Worm (Caenorhabditis elegans) whole organism, L3 larva: Measurements from ENCODE around the gene nhr-35.

ENCODE experiments used
- ZK546.5 ChIP-seq: sonication (generic microtip); optimal IDR thresholded peaks from 2 replicates; lab custom pipeline; 2017; ENCODE audit warnings: missing biosample characterization, missing genetic modification characterization
- ceh-28 ChIP-seq: fragments of 150-350 bp; optimal IDR thresholded peaks from 2 replicates; lab custom pipeline; 2014; ENCODE audit warnings: missing biosample characterization, missing genetic modification reagents, missing genetic modification characterization
- ceh-82 ChIP-seq: fragments of 150-350 bp; optimal IDR thresholded peaks from 2 replicates; lab custom pipeline; 2014; ENCODE audit warnings: missing biosample characterization, missing genetic modification characterization
- ceh-9 ChIP-seq: sonication (generic microtip); optimal IDR thresholded peaks from 2 replicates; lab custom pipeline; 2018; ENCODE audit warnings: missing biosample characterization, missing genetic modification characterization
- daf-12 ChIP-seq: fragments of 150-350 bp; optimal IDR thresholded peaks from 2 replicates; lab custom pipeline; 2014; ENCODE audit warnings: missing biosample characterization, missing genetic modification reagents, missing genetic modification characterization
- elt-1 ChIP-seq: fragments of 150-350 bp; optimal IDR thresholded peaks from 2 replicates; lab custom pipeline; 2014; ENCODE audit warnings: missing biosample characterization, missing genetic modification characterization
- elt-2 ChIP-seq: sonication (generic microtip); optimal IDR thresholded peaks from 2 replicates; lab custom pipeline; 2016; ENCODE audit warnings: missing genetic modification reagents, mild to moderate bottlenecking, missing genetic modification characterization, missing compliant biosample characterization
- elt-3 ChIP-seq, 3 experiments: fragments of 150-350 bp in 1 of 3; sonication (generic microtip) in 2 of 3; optimal IDR thresholded peaks; 2 replicates in 2 of 3; 4 replicates in 1 of 3; lab custom pipeline; 2014 to 2017; ENCODE audit warnings: missing biosample characterization in 3 of 3, missing genetic modification characterization in 3 of 3
- eor-1 ChIP-seq, 2 experiments: fragments of 150-350 bp; optimal IDR thresholded peaks; 2 replicates each; lab custom pipeline; 2014 to 2018; ENCODE audit warnings: missing biosample characterization in 2 of 2, missing genetic modification characterization in 2 of 2
- fkh-10 ChIP-seq: sonication (generic microtip); optimal IDR thresholded peaks from 2 replicates; lab custom pipeline; 2017; ENCODE audit warnings: missing biosample characterization, missing genetic modification reagents, missing genetic modification characterization
- fkh-2 ChIP-seq: fragments of 150-350 bp; optimal IDR thresholded peaks from 2 replicates; lab custom pipeline; 2014; ENCODE audit warnings: missing biosample characterization, missing genetic modification reagents, missing genetic modification characterization
- fos-1 ChIP-seq: fragments of 150-350 bp; optimal IDR thresholded peaks from 2 replicates; lab custom pipeline; 2014; ENCODE audit warnings: missing biosample characterization, missing genetic modification characterization
- hmg-11 ChIP-seq: sonication (generic microtip); optimal IDR thresholded peaks from 2 replicates; lab custom pipeline; 2016; ENCODE audit warnings: missing genetic modification characterization, missing compliant biosample characterization
- jun-1 ChIP-seq: fragments of 150-350 bp; optimal IDR thresholded peaks from 2 replicates; lab custom pipeline; 2014; ENCODE audit warnings: missing biosample characterization, missing genetic modification reagents, missing genetic modification characterization
- lin-15B ChIP-seq: fragments of 150-350 bp; optimal IDR thresholded peaks from 2 replicates; lab custom pipeline; 2014; ENCODE audit warnings: missing biosample characterization, missing genetic modification characterization
- lsy-12 ChIP-seq: sonication (generic microtip); optimal IDR thresholded peaks from 2 replicates; lab custom pipeline; 2016; ENCODE audit warnings: mild to moderate bottlenecking, missing genetic modification characterization, missing compliant biosample characterization
- mdl-1 ChIP-seq: fragments of 150-350 bp; optimal IDR thresholded peaks from 2 replicates; lab custom pipeline; 2014; ENCODE audit warnings: missing biosample characterization, missing genetic modification characterization
- nhr-11 ChIP-seq: fragments of 150-350 bp; optimal IDR thresholded peaks from 2 replicates; lab custom pipeline; 2014; ENCODE audit warnings: missing biosample characterization, missing genetic modification characterization
- nhr-12 ChIP-seq: fragments of 150-350 bp; optimal IDR thresholded peaks from 2 replicates; lab custom pipeline; 2014; ENCODE audit warnings: missing biosample characterization, missing genetic modification characterization
- nhr-237 ChIP-seq: fragments of 150-350 bp; optimal IDR thresholded peaks from 2 replicates; lab custom pipeline; 2014; ENCODE audit warnings: missing biosample characterization, missing genetic modification characterization
- nhr-25 ChIP-seq: sonication (generic microtip); optimal IDR thresholded peaks from 2 replicates; lab custom pipeline; 2017; ENCODE audit warnings: missing biosample characterization, missing genetic modification characterization
- nhr-28 ChIP-seq: fragments of 150-350 bp; optimal IDR thresholded peaks from 2 replicates; lab custom pipeline; 2014; ENCODE audit warnings: missing biosample characterization, missing genetic modification characterization
- nhr-76 ChIP-seq: fragments of 150-350 bp; sonication (generic microtip); optimal IDR thresholded peaks from 5 replicates; lab custom pipeline; 2014; ENCODE audit warnings: missing biosample characterization, missing genetic modification characterization
- pha-4 ChIP-seq: fragments of 150-350 bp; optimal IDR thresholded peaks from 2 replicates; lab custom pipeline; 2014; ENCODE audit warnings: missing biosample characterization, missing genetic modification reagents, missing genetic modification characterization
- pqm-1 ChIP-seq: fragments of 150-350 bp; optimal IDR thresholded peaks from 2 replicates; lab custom pipeline; 2017; ENCODE audit warnings: missing biosample characterization, missing genetic modification characterization, inconsistent platforms
- skn-1 ChIP-seq: fragments of 150-350 bp; optimal IDR thresholded peaks from 2 replicates; lab custom pipeline; 2014; ENCODE audit warnings: missing biosample characterization, missing genetic modification characterization
- tbx-2 ChIP-seq: sonication (generic microtip); optimal IDR thresholded peaks from 2 replicates; lab custom pipeline; 2016; ENCODE audit warnings: mild to moderate bottlenecking, missing genetic modification characterization, missing compliant biosample characterization
- unc-39 ChIP-seq: sonication (generic microtip); optimal IDR thresholded peaks from 4 replicates; lab custom pipeline; 2017; ENCODE audit warnings: missing biosample characterization, missing genetic modification characterization
- zag-1 ChIP-seq: fragments of 150-350 bp; optimal IDR thresholded peaks from 2 replicates; lab custom pipeline; 2014; ENCODE audit warnings: missing biosample characterization, missing genetic modification characterization
- ztf-11 ChIP-seq: fragments of 150-350 bp; optimal IDR thresholded peaks from 2 replicates; lab custom pipeline; 2014; ENCODE audit warnings: missing biosample characterization, missing genetic modification characterization
- ztf-4 ChIP-seq: fragments of 150-350 bp; optimal IDR thresholded peaks from 2 replicates; lab custom pipeline; 2014; ENCODE audit warnings: missing biosample characterization, missing genetic modification characterization

Gene nhr-35

DNA sequence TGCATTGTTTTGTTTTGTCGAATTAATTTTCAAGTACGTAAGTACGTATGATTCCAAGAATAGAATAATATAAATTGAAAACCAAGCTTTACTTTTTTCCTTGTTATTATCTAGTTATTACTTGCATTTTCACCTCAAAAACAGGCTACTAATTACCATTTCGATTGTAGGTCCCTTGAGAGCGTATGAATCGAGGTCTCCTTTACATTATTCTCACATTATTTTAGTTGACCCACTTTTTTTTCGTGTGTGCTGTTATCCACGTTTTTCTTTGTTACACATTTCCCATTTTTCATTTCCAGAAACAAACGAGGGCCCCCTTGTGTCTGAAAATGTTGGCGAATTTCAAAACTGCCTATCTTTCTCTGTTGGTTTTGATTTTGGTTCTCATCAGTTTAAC is 29.4 kb downstream of the nhr-35 start, which contains the start of gene C05E11.6:
TSS of gene C05E11.6 (plus strand) at position 301 of the 400 bp plus-strand sequence.
- no peak for TF ChIP-seq lin-15B (tag; lab: Kevin White, UChicago)
- no peak for TF ChIP-seq nhr-237 (tag; lab: Kevin White, UChicago)

DNA sequence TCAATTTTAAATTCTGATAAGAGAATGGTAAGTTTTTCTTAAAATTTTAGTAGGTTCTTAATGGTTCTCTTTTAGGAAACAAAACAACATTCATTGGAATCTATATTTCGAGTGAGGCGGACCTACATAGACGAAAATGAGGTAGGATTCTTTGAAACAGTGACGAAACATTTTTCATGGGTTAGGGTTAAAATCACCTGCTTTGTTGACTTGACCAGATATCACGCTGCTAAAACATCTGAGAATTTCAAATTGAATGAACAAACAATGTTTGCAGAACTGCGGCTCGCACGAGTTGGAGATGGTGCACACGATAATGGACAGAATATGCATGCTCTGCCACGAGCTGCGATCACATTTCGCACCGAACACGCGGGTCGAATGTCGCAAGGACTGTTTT is 29.8 kb downstream of the nhr-35 start:
- TF ChIP-seq elt-3 (tag; optimal IDR thresholded peaks at IDR 0.05; lab: Kevin White, UChicago) (no peak), nhr-76 (tag; lab: Kevin White, UChicago) (no peak), tbx-2 (tag; lab: Kevin White, UChicago) (no peak), elt-2 (tag; lab: Kevin White, UChicago) (no peak), pqm-1 (tag; lab: Kevin White, UChicago) (no peak), nhr-28 (tag; lab: Kevin White, UChicago) (no peak), fkh-10 (GFP tag; lab: Kevin White, UChicago) (no peak), jun-1 (no peak), nhr-11 (no peak)

DNA sequence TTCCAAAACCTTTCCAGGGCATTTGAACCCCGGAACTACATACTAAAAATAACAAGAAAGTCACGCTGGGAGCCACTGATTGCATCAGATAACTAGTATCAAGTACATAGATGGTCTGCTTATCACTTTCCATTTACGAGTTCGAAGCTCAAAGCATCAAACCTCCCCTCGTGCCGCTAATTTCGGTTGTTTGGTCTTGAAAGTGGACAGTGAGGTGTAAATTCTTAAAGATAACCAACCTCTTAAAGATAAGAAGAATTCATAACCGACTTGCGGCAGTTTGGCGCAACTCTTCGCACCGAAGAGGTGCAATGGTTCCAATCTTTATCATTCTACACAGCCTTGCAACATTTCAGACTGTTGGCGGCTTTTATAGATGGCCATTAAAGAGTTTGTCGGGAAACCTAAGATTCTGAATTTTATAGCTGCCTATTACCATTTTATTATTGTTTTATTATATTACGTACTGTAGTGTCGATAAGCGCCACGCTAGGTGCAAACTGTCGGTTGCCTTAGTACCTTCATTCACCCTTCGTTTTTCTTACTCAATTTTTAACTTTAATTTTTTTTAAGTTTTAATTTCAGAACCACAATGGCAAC is 32.3 kb downstream of the nhr-35 start, which contains the start of gene amt-4:
TSS of gene amt-4 (plus strand) at position 586 of the 600 bp plus-strand sequence.
- TF ChIP-seq nhr-25 (tag; lab: Kevin White, UChicago) = no peak
- TF ChIP-seq nhr-11 = no peak
- peak; percentile 78 for TF ChIP-seq jun-1
- TF ChIP-seq mdl-1 = peak; percentile 15
- TF ChIP-seq unc-39 (tag; lab: Kevin White, UChicago) = no peak
- no peak for TF ChIP-seq ceh-28 (tag; lab: Kevin White, UChicago)
- TF ChIP-seq eor-1 (tag; optimal IDR thresholded peaks at IDR 0.05; lab: Kevin White, UChicago) = no peak
- no peak for TF ChIP-seq daf-12
- TF ChIP-seq ZK546.5 (tag; lab: Kevin White, UChicago) = no peak
- TF ChIP-seq ceh-82 = no peak
- no peak for TF ChIP-seq ztf-11 (tag; lab: Kevin White, UChicago)
- no peak for TF ChIP-seq ceh-9 (tag; lab: Kevin White, UChicago)
- no peak for TF ChIP-seq nhr-12
- no peak for TF ChIP-seq ztf-4 (tag; lab: Kevin White, UChicago)
- peak; percentile 62 for TF ChIP-seq pha-4 (tag; lab: Kevin White, UChicago)
- TF ChIP-seq zag-1 (tag; lab: Kevin White, UChicago) = no peak
- TF ChIP-seq pqm-1 (tag; lab: Kevin White, UChicago) = peak; percentile 94
- no peak for TF ChIP-seq lsy-12 (tag; lab: Kevin White, UChicago)
- no peak for TF ChIP-seq hmg-11 (tag; lab: Kevin White, UChicago)
- peak; percentile 98 for TF ChIP-seq elt-2 (tag; lab: Kevin White, UChicago)

- TF ChIP-seq pqm-1 (tag; lab: Kevin White, UChicago) (peak; percentile 64), jun-1 (peak; percentile 29), fkh-2 (tag; lab: Kevin White, UChicago) (no peak), skn-1 (tag; lab: Kevin White, UChicago) (no peak), elt-2 (tag; lab: Kevin White, UChicago) (peak; percentile 75)
Observed at ce11 chrX:4567110-4567509, 34.6 kb downstream of the nhr-35 start.

DNA sequence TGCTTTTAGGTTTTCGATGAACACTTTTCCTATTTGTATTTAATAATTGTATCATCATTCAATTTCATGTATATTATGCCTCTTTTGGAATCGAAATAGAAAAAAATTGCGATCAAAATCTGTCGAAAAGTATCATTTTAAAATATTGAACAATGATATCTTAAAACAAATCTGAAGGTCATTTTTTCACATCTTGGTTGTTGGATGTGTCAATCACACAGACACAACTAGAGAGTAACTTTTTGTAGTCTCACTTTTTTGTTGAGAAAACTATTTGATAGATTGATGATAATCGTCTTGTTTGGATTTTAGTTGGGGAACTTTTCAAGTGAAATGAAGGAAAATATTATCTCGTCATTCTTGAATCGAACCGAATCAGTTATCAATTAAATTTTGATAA is 36.8 kb downstream of the nhr-35 start:
- no peak for TF ChIP-seq ztf-4 (tag; lab: Kevin White, UChicago)
- TF ChIP-seq elt-1 (tag; lab: Kevin White, UChicago) = peak; percentile 92
- no peak for TF ChIP-seq fos-1 (tag; lab: Kevin White, UChicago)
- TF ChIP-seq nhr-25 (tag; lab: Kevin White, UChicago) = peak; percentile 5
- no peak for TF ChIP-seq nhr-237 (tag; lab: Kevin White, UChicago)

ce11 chrX:4571137-4571536 is 38.6 kb downstream of the nhr-35 start, which contains the start of gene amt-1:
Gene amt-1, plus strand, starts transcription at chrX:4571437.
- no peak for TF ChIP-seq lin-15B (tag; lab: Kevin White, UChicago)
- TF ChIP-seq, all 47 proteins: peak for 0
